Fruit fly (Drosophila melanogaster) whole organism, prepupa: Measurements from ENCODE around the gene CG18547.

Experiments
- Blimp-1 ChIP-seq: fragments of 200-800 bp; sonication (Bioruptor generic); optimal IDR thresholded peaks from 3 replicates; lab custom pipeline; 2017; ENCODE audit warnings: missing biosample characterization, missing genetic modification characterization, mild to moderate bottlenecking, moderate library complexity, missing genetic modification reagents
- CG10669 ChIP-seq: fragments of 200-800 bp; sonication (Bioruptor generic); optimal IDR thresholded peaks from 3 replicates; lab custom pipeline; 2018; ENCODE audit warnings: missing biosample characterization, mild to moderate bottlenecking, missing genetic modification characterization, moderate library complexity
- CG11294 ChIP-seq: fragments of 200-800 bp; sonication (Bioruptor generic); IDR thresholded peaks from 2 replicates; pipeline ENCODE4 v1.3.6; 2022; ENCODE audit warnings: missing biosample characterization, missing genetic modification characterization
- CG11762 ChIP-seq: fragments of 200-800 bp; sonication (Bioruptor generic); optimal IDR thresholded peaks from 3 replicates; lab custom pipeline; 2016; ENCODE audit warnings: missing biosample characterization, missing genetic modification characterization; ENCODE audit not compliant: insufficient read depth
- CG1621 ChIP-seq: fragments of 200-800 bp; sonication (Bioruptor generic); optimal IDR thresholded peaks from 3 replicates; lab custom pipeline; 2018; ENCODE audit warnings: missing biosample characterization, mild to moderate bottlenecking, missing genetic modification characterization
- CG3032 ChIP-seq: fragments of 200-800 bp; optimal IDR thresholded peaks from 2 replicates; lab custom pipeline; 2019; ENCODE audit warnings: missing biosample characterization, mild to moderate bottlenecking, missing genetic modification characterization, moderate library complexity
- CG31627 ChIP-seq: fragments of 200-800 bp; sonication (Bioruptor generic); optimal IDR thresholded peaks from 3 replicates; lab custom pipeline; 2016; ENCODE audit warnings: missing biosample characterization, missing genetic modification characterization
- CG32006 ChIP-seq: fragments of 200-800 bp; sonication (Bioruptor generic); optimal IDR thresholded peaks from 3 replicates; lab custom pipeline; 2017; ENCODE audit warnings: missing biosample characterization, mild to moderate bottlenecking, missing genetic modification characterization
- CG34406 ChIP-seq: fragments of 200-800 bp; sonication (Bioruptor generic); optimal IDR thresholded peaks from 3 replicates; lab custom pipeline; 2016; ENCODE audit warnings: missing biosample characterization, missing genetic modification characterization
- CG3919 ChIP-seq: fragments of 200-800 bp; sonication (Bioruptor generic); optimal IDR thresholded peaks from 3 replicates; lab custom pipeline; 2016; ENCODE audit warnings: missing biosample characterization, missing genetic modification characterization
- CG6276 ChIP-seq: fragments of 200-800 bp; sonication (Bioruptor generic); optimal IDR thresholded peaks from 2 replicates; lab custom pipeline; 2017; ENCODE audit warnings: missing biosample characterization, mild to moderate bottlenecking, missing genetic modification characterization
- CG6792 ChIP-seq: fragments of 200-800 bp; sonication (Bioruptor generic); optimal IDR thresholded peaks from 3 replicates; lab custom pipeline; 2016; ENCODE audit warnings: missing biosample characterization, missing genetic modification characterization
- CG6854 ChIP-seq: fragments of 200-800 bp; sonication (Bioruptor generic); optimal IDR thresholded peaks from 2 replicates; lab custom pipeline; 2017; ENCODE audit warnings: missing biosample characterization, mild to moderate bottlenecking, missing genetic modification characterization
- CG7368 ChIP-seq: fragments of 200-800 bp; sonication (Bioruptor generic); optimal IDR thresholded peaks from 3 replicates; lab custom pipeline; 2016; ENCODE audit warnings: missing biosample characterization, missing genetic modification characterization
- CG8319 ChIP-seq: fragments of 200-800 bp; sonication (Bioruptor generic); optimal IDR thresholded peaks from 3 replicates; lab custom pipeline; 2016; ENCODE audit warnings: missing biosample characterization, missing genetic modification characterization
- CG8632 ChIP-seq: fragments of 200-800 bp; sonication (Bioruptor generic); optimal IDR thresholded peaks from 3 replicates; lab custom pipeline; 2016; ENCODE audit warnings: missing biosample characterization, missing genetic modification characterization
- CG9139 ChIP-seq: fragments of 200-800 bp; sonication (Bioruptor generic); optimal IDR thresholded peaks from 3 replicates; lab custom pipeline; 2017; ENCODE audit warnings: missing biosample characterization, mild to moderate bottlenecking, missing genetic modification characterization
- Eip75B ChIP-seq: fragments of 200-800 bp; sonication (Bioruptor generic); optimal IDR thresholded peaks from 3 replicates; lab custom pipeline; 2016; ENCODE audit warnings: missing biosample characterization, missing genetic modification characterization
- Eip78C ChIP-seq: fragments of 200-800 bp; sonication (Bioruptor generic); peaks from one replicate; lab custom pipeline; 2016; ENCODE audit warnings: missing biosample characterization, missing genetic modification characterization
- Eip93F ChIP-seq: fragments of 200-800 bp; sonication (Bioruptor generic); optimal IDR thresholded peaks from 2 replicates; lab custom pipeline; 2016; ENCODE audit warnings: missing biosample characterization, mild to moderate bottlenecking, missing genetic modification characterization
- Ets96B ChIP-seq: fragments of 200-800 bp; optimal IDR thresholded peaks from 2 replicates; lab custom pipeline; 2019; ENCODE audit warnings: missing biosample characterization, mild to moderate bottlenecking, missing genetic modification characterization, moderate library complexity
- Hr39 ChIP-seq: fragments of 200-800 bp; sonication (Bioruptor generic); optimal IDR thresholded peaks from 2 replicates; lab custom pipeline; 2016; ENCODE audit warnings: missing biosample characterization, missing genetic modification characterization
- Hr4 ChIP-seq: fragments of 200-800 bp; sonication (Bioruptor generic); optimal IDR thresholded peaks from 3 replicates; lab custom pipeline; 2016; ENCODE audit warnings: missing biosample characterization, missing genetic modification characterization
- Smox ChIP-seq: fragments of 200-800 bp; sonication (Bioruptor generic); optimal IDR thresholded peaks from 3 replicates; lab custom pipeline; 2016; ENCODE audit warnings: missing biosample characterization, missing genetic modification characterization
- Sox102F ChIP-seq: fragments of 200-800 bp; sonication (Bioruptor generic); optimal IDR thresholded peaks from 2 replicates; lab custom pipeline; 2016; ENCODE audit warnings: missing biosample characterization, mild to moderate bottlenecking, missing genetic modification characterization
- Sox15 ChIP-seq: fragments of 200-800 bp; sonication (Bioruptor generic); optimal IDR thresholded peaks from 3 replicates; lab custom pipeline; 2016; ENCODE audit warnings: missing biosample characterization, missing genetic modification characterization
- achi ChIP-seq: fragments of 200-800 bp; sonication (Bioruptor generic); optimal IDR thresholded peaks from 3 replicates; lab custom pipeline; 2016; ENCODE audit warnings: missing biosample characterization, missing genetic modification characterization
- acj6 ChIP-seq: fragments of 200-800 bp; sonication (Bioruptor generic); optimal IDR thresholded peaks from 3 replicates; lab custom pipeline; 2016; ENCODE audit warnings: missing biosample characterization, missing genetic modification characterization
- cyc ChIP-seq: fragments of 200-800 bp; sonication (Bioruptor generic); optimal IDR thresholded peaks from 3 replicates; lab custom pipeline; 2016; ENCODE audit warnings: missing biosample characterization, missing genetic modification characterization
- dac ChIP-seq: fragments of 200-800 bp; sonication (Bioruptor generic); optimal IDR thresholded peaks from 2 replicates; lab custom pipeline; 2017; ENCODE audit warnings: missing biosample characterization, mild to moderate bottlenecking, missing genetic modification characterization
- dsx ChIP-seq: fragments of 200-800 bp; optimal IDR thresholded peaks from 3 replicates; lab custom pipeline; 2019; ENCODE audit warnings: missing biosample characterization, mild to moderate bottlenecking, missing genetic modification characterization, moderate library complexity; ENCODE audit not compliant: poor library complexity, severe bottlenecking
- eg ChIP-seq: fragments of 200-800 bp; sonication (Bioruptor generic); IDR thresholded peaks from 3 replicates; pipeline ENCODE4 v1.3.6; 2022; ENCODE audit warnings: missing biosample characterization, missing genetic modification characterization
- fd59A ChIP-seq: fragments of 200-800 bp; sonication (Bioruptor generic); optimal IDR thresholded peaks from 2 replicates; lab custom pipeline; 2017; ENCODE audit warnings: missing biosample characterization, mild to moderate bottlenecking, missing genetic modification characterization, missing genetic modification reagents
- fd85E ChIP-seq: fragments of 200-800 bp; sonication (Bioruptor generic); optimal IDR thresholded peaks from 3 replicates; lab custom pipeline; 2016; ENCODE audit warnings: missing biosample characterization, missing genetic modification characterization
- fkh ChIP-seq: fragments of 200-800 bp; sonication (Bioruptor generic); optimal IDR thresholded peaks from 3 replicates; lab custom pipeline; 2017; ENCODE audit warnings: missing biosample characterization, mild to moderate bottlenecking, missing genetic modification characterization, moderate library complexity
- lz ChIP-seq: fragments of 200-800 bp; sonication (Bioruptor generic); optimal IDR thresholded peaks from 3 replicates; lab custom pipeline; 2016; ENCODE audit warnings: missing biosample characterization, missing genetic modification characterization
- pdm3 ChIP-seq: fragments of 200-800 bp; sonication (Bioruptor generic); optimal IDR thresholded peaks from 3 replicates; lab custom pipeline; 2016; ENCODE audit warnings: missing biosample characterization, missing genetic modification characterization
- salr ChIP-seq, 2 experiments: fragments of 200-800 bp; sonication (Bioruptor generic); optimal IDR thresholded peaks; 3 replicates each; lab custom pipeline; 2016 to 2018; ENCODE audit warnings: missing biosample characterization in 2 of 2, missing genetic modification characterization in 2 of 2, mild to moderate bottlenecking in 1 of 2
- spab ChIP-seq: fragments of 200-800 bp; sonication (Bioruptor generic); optimal IDR thresholded peaks from 2 replicates; lab custom pipeline; 2017; ENCODE audit warnings: missing biosample characterization, mild to moderate bottlenecking, missing genetic modification characterization, missing genetic modification reagents
- ss ChIP-seq, 2 experiments: fragments of 200-800 bp; sonication (Bioruptor generic); optimal IDR thresholded peaks; 2 replicates in 1 of 2; 3 replicates in 1 of 2; lab custom pipeline; 2017 to 2018; ENCODE audit warnings: mild to moderate bottlenecking in 2 of 2, missing biosample characterization in 2 of 2, missing genetic modification characterization in 2 of 2, moderate library complexity in 1 of 2
- svp ChIP-seq: fragments of 200-800 bp; sonication (Bioruptor generic); peaks from one replicate; lab custom pipeline; 2016; ENCODE audit warnings: missing biosample characterization, missing genetic modification characterization
- topi ChIP-seq: fragments of 200-800 bp; sonication (Bioruptor generic); optimal IDR thresholded peaks from 3 replicates; lab custom pipeline; 2016; ENCODE audit warnings: missing biosample characterization, missing genetic modification characterization
- vri ChIP-seq: fragments of 200-800 bp; sonication (Bioruptor generic); optimal IDR thresholded peaks from 3 replicates; lab custom pipeline; 2016; ENCODE audit warnings: missing biosample characterization, mild to moderate bottlenecking, missing genetic modification characterization

Gene CG18547

dm6 chr3R:11974631-11975030, 5.6 kb downstream of the CG18547 start, which contains the start of gene Tango9 (continued):
- TF ChIP-seq Smox (GFP tag; lab: Kevin White, UChicago) (no peak), fkh (peak; percentile 66), salr (GFP tag; optimal IDR thresholded peaks at IDR 0.05; lab: Kevin White, UChicago) (no peak), CG3919 (peak; percentile 67), CG8319 (GFP tag; lab: Kevin White, UChicago) (no peak), dac (GFP tag; lab: Kevin White, UChicago) (no peak), dsx (GFP tag; lab: Kevin White, UChicago) (peak; percentile 24), Eip93F (no peak), eg (no peak), cyc (GFP tag; lab: Kevin White, UChicago) (peak; percentile 63), CG1621 (tag; lab: Kevin White, UChicago) (peak; percentile 45), CG6276 (GFP tag; lab: Kevin White, UChicago) (no peak), CG34406 (GFP tag; lab: Kevin White, UChicago) (peak; percentile 32), spab (GFP tag; lab: Kevin White, UChicago) (peak; percentile 8), CG9139 (GFP tag; lab: Kevin White, UChicago) (no peak), lz (GFP tag; lab: Kevin White, UChicago) (peak; percentile 56), CG6792 (GFP tag; lab: Kevin White, UChicago) (peak; percentile 35), Sox15 (GFP tag; lab: Kevin White, UChicago) (no peak), CG7368 (peak; percentile 38), CG8632 (peak; percentile 12), fd59A (GFP tag; lab: Kevin White, UChicago) (no peak), fd85E (GFP tag; lab: Kevin White, UChicago) (no peak), pdm3 (GFP tag; lab: Kevin White, UChicago) (peak; percentile 31), achi (GFP tag; lab: Kevin White, UChicago) (peak; percentile 20), CG32006 (GFP tag; lab: Kevin White, UChicago) (no peak), Ets96B (tag; lab: Kevin White, UChicago) (peak; percentile 47), Hr39 (peak; percentile 60), Eip75B (GFP tag; lab: Kevin White, UChicago) (peak; percentile 43), CG11762 (peak; percentile 2), Blimp-1 (peak; percentile 29), CG10669 (peak; percentile 1), topi (GFP tag; lab: Kevin White, UChicago) (peak; percentile 55), CG6854 (GFP tag; lab: Kevin White, UChicago) (no peak), acj6 (GFP tag; lab: Kevin White, UChicago) (peak; percentile 33)

- TF ChIP-seq svp (GFP tag; lab: Kevin White, UChicago) (peak; percentile 97), fd85E (GFP tag; lab: Kevin White, UChicago) (no peak)
- TF ChIP-seq, all 60 proteins: peak for 1
Measured at dm6 chr3R:11973826-11974225, 6.4 kb downstream of the CG18547 start.

dm6 chr3R:11971394-11971793, 8.8 kb downstream of the CG18547 start, which contains the start of gene GC2:
GC2 (plus strand) TSS chr3R:11971694.
- TF ChIP-seq Ets96B (tag; lab: Kevin White, UChicago) (no peak), CG31627 (GFP tag; lab: Kevin White, UChicago) (no peak), CG11294 (no peak), CG10669 (no peak), Hr4 (GFP tag; lab: Kevin White, UChicago) (no peak), dsx (GFP tag; lab: Kevin White, UChicago) (no peak), Sox102F (GFP tag; lab: Kevin White, UChicago) (no peak), pdm3 (GFP tag; lab: Kevin White, UChicago) (no peak), CG6276 (GFP tag; lab: Kevin White, UChicago) (no peak), CG6854 (GFP tag; lab: Kevin White, UChicago) (no peak), salr (GFP tag; optimal IDR thresholded peaks at IDR 0.05; lab: Kevin White, UChicago) (no peak), vri (GFP tag; lab: Kevin White, UChicago) (no peak), CG1621 (tag; lab: Kevin White, UChicago) (no peak), CG3032 (tag; lab: Kevin White, UChicago) (no peak), Blimp-1 (no peak), cyc (GFP tag; lab: Kevin White, UChicago) (no peak), Eip78C (GFP tag; lab: Kevin White, UChicago) (no peak), ss (GFP tag; optimal IDR thresholded peaks at IDR 0.05; lab: Kevin White, UChicago) (no peak)
